Worm (Caenorhabditis elegans): ENCODE results near the gene C35A5.11.

DNA sequence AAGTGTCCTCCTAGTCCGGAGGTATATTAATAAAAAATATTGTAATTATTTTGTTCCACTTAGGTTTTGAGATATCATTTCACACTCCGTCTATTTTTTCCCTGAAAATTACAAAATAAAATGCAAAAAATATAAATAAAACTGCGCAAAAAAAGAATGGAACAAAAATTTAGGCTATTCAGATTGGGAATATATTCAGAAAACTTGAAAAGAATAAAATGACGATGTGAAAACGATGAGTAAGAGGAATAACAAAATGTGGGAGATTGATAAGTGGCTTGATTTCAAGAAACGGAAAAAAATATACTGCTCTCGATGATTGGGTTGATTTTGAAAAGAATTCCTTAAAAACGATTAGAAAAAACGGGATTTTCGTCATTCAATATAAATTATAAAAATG lies 11.4 kb upstream of the C35A5.11 start, which contains the start of gene dmsr-8:
- TF ChIP-seq cog-1 (tag; optimal IDR thresholded peaks at IDR 0.05) (no peak), ref-1 (GFP tag; conservative IDR thresholded peaks at IDR 0.05) (no peak), T22C8.4 (GFP tag; IDR thresholded peaks at IDR 0.05) (no peak), ztf-23 (GFP tag; IDR thresholded peaks at IDR 0.05) (no peak), ztf-29 (GFP tag; IDR thresholded peaks at IDR 0.05) (no peak), klf-2 (GFP tag; conservative IDR thresholded peaks at IDR 0.05) (no peak), flt-1 (GFP tag; IDR thresholded peaks at IDR 0.05) (no peak), med-1 (GFP tag; optimal IDR thresholded peaks at IDR 0.05; ENCODE audit: insufficient read depth) (no peak)

All from whole organism, midembryonic.